Worm (Caenorhabditis elegans) whole organism, L4 larva: ENCODE results near the gene T14G8.3.

ENCODE experiments used
- F10B5.3 ChIP-seq: sonication (generic microtip); optimal IDR thresholded peaks from 2 replicates; lab custom pipeline; 2016; ENCODE audit warnings: mild to moderate bottlenecking, missing genetic modification characterization, missing compliant biosample characterization
- F37D6.2 ChIP-seq: sonication (generic microtip); optimal IDR thresholded peaks from 2 replicates; lab custom pipeline; 2016; ENCODE audit warnings: mild to moderate bottlenecking, missing genetic modification characterization, missing compliant biosample characterization
- F44E2.7 ChIP-seq: fragments of 200-800 bp; sonication (Bioruptor generic); IDR thresholded peaks from 2 replicates; pipeline ENCODE4 v2.1.2; 2022; ENCODE audit warnings: missing genetic modification characterization, missing compliant biosample characterization
- R02D3.7 ChIP-seq: fragments of 150-350 bp; sonication (generic microtip); optimal IDR thresholded peaks from 3 replicates; lab custom pipeline; 2014; ENCODE audit warnings: missing biosample characterization, missing genetic modification characterization
- Y105C5A.15 ChIP-seq: fragments of 200-800 bp; sonication (Bioruptor generic); IDR thresholded peaks from 2 replicates; pipeline ENCODE4 v1.3.6; 2022; ENCODE audit warnings: missing genetic modification characterization, missing compliant biosample characterization
- Y75B8A.6 ChIP-seq: fragments of 200-800 bp; sonication (Bioruptor generic); IDR thresholded peaks from 2 replicates; pipeline ENCODE4 v1.3.6; 2022; ENCODE audit warnings: missing genetic modification reagents, missing genetic modification characterization, missing compliant biosample characterization
- ZK337.2 ChIP-seq: fragments of 200-800 bp; sonication (Bioruptor generic); IDR thresholded peaks from 2 replicates; pipeline ENCODE4 v1.3.6; 2022; ENCODE audit warnings: missing genetic modification reagents, missing genetic modification characterization, missing compliant biosample characterization
- ZK546.5 ChIP-seq, 2 experiments: sonication (generic microtip); optimal IDR thresholded peaks; 2 replicates each; lab custom pipeline; 2017; ENCODE audit warnings: missing biosample characterization in 2 of 2, missing genetic modification characterization in 2 of 2
- aly-2 ChIP-seq: sonication (generic microtip); optimal IDR thresholded peaks from 2 replicates; lab custom pipeline; 2018; ENCODE audit warnings: missing biosample characterization, missing genetic modification characterization
- arid-1 ChIP-seq: fragments of 200-800 bp; sonication (Bioruptor generic); conservative IDR thresholded peaks from 2 replicates; pipeline ENCODE4 v1.3.6; 2022; ENCODE audit warnings: missing genetic modification reagents, missing genetic modification characterization, missing compliant biosample characterization
- ceh-20 ChIP-seq: fragments of 200-800 bp; sonication (Bioruptor generic); IDR thresholded peaks from 2 replicates; pipeline ENCODE4 v1.3.6; 2022; ENCODE audit warnings: missing genetic modification reagents, missing genetic modification characterization, missing compliant biosample characterization
- ceh-32 ChIP-seq: sonication (generic microtip); optimal IDR thresholded peaks from 2 replicates; lab custom pipeline; 2016; ENCODE audit warnings: mild to moderate bottlenecking, missing genetic modification characterization, missing compliant biosample characterization; ENCODE audit not compliant: poor library complexity
- ceh-44 ChIP-seq: fragments of 200-800 bp; sonication (Bioruptor generic); IDR thresholded peaks from 2 replicates; pipeline ENCODE4 v1.3.6; 2022; ENCODE audit warnings: missing genetic modification reagents, missing genetic modification characterization, missing compliant biosample characterization
- ces-1 ChIP-seq: fragments of 150-350 bp; sonication (generic microtip); optimal IDR thresholded peaks from 4 replicates; lab custom pipeline; 2014; ENCODE audit warnings: missing biosample characterization, missing genetic modification reagents, missing genetic modification characterization
- cey-2 ChIP-seq: sonication (generic microtip); optimal IDR thresholded peaks from 3 replicates; lab custom pipeline; 2017; ENCODE audit warnings: missing genetic modification characterization, mild to moderate bottlenecking, missing compliant biosample characterization, antibody characterized with exemption, borderline replicate concordance; ENCODE audit not compliant: insufficient read depth
- ctbp-1 ChIP-seq: fragments of 200-800 bp; sonication (Bioruptor generic); IDR thresholded peaks from 2 replicates; pipeline ENCODE4 v1.3.6; 2022; ENCODE audit warnings: missing genetic modification reagents, missing genetic modification characterization, missing compliant biosample characterization
- daf-19 ChIP-seq: fragments of 200-800 bp; sonication (Bioruptor generic); conservative IDR thresholded peaks from 2 replicates; pipeline ENCODE4 v1.3.6; 2022; ENCODE audit warnings: missing genetic modification characterization, missing compliant biosample characterization
- dmd-6 ChIP-seq: fragments of 200-800 bp; sonication (Bioruptor generic); IDR thresholded peaks from 2 replicates; pipeline ENCODE4 v1.3.6; 2022; ENCODE audit warnings: missing genetic modification reagents, missing genetic modification characterization, missing compliant biosample characterization
- dmd-8 ChIP-seq: fragments of 200-800 bp; sonication (Bioruptor generic); IDR thresholded peaks from 2 replicates; pipeline ENCODE4 v1.3.6; 2022; ENCODE audit warnings: missing genetic modification characterization, missing compliant biosample characterization
- dmd-9 ChIP-seq: fragments of 200-800 bp; sonication (Bioruptor generic); IDR thresholded peaks from 2 replicates; pipeline ENCODE4 v1.3.6; 2022; ENCODE audit warnings: missing genetic modification reagents, missing genetic modification characterization, missing compliant biosample characterization
- dve-1 ChIP-seq: sonication (generic microtip); optimal IDR thresholded peaks from 2 replicates; lab custom pipeline; 2017; ENCODE audit warnings: antibody characterized with exemption, mild to moderate bottlenecking, missing genetic modification characterization, missing compliant biosample characterization; ENCODE audit not compliant: insufficient read depth
- gei-8 ChIP-seq: fragments of 200-800 bp; sonication (Bioruptor generic); optimal IDR thresholded peaks from 2 replicates; lab custom pipeline; 2018; ENCODE audit warnings: mild to moderate bottlenecking, missing genetic modification characterization, missing compliant biosample characterization
- hlh-11 ChIP-seq: fragments of 200-800 bp; sonication (Bioruptor generic); optimal IDR thresholded peaks from 2 replicates; lab custom pipeline; 2018; ENCODE audit warnings: mild to moderate bottlenecking, missing genetic modification characterization, missing compliant biosample characterization
- hlh-30 ChIP-seq: sonication (generic microtip); optimal IDR thresholded peaks from 2 replicates; lab custom pipeline; 2017; ENCODE audit warnings: antibody characterized with exemption, mild to moderate bottlenecking, missing genetic modification characterization, missing compliant biosample characterization; ENCODE audit not compliant: insufficient read depth
- hmg-1.1 ChIP-seq: fragments of 200-800 bp; sonication (Bioruptor generic); IDR thresholded peaks from 2 replicates; pipeline ENCODE4 v1.3.6; 2022; ENCODE audit warnings: missing genetic modification reagents, missing genetic modification characterization, missing compliant biosample characterization
- lim-7 ChIP-seq: fragments of 200-800 bp; sonication (Bioruptor generic); IDR thresholded peaks from 2 replicates; pipeline ENCODE4 v1.3.6; 2022; ENCODE audit warnings: missing genetic modification characterization, missing compliant biosample characterization
- lin-1 ChIP-seq: fragments of 200-800 bp; sonication (Bioruptor generic); IDR thresholded peaks from 2 replicates; pipeline ENCODE4 v1.3.6; 2022; ENCODE audit warnings: missing genetic modification reagents, missing genetic modification characterization, missing compliant biosample characterization
- lin-13 ChIP-seq: fragments of 150-350 bp; optimal IDR thresholded peaks from 2 replicates; lab custom pipeline; 2014; ENCODE audit warnings: missing biosample characterization, missing genetic modification reagents, missing genetic modification characterization
- lin-38 ChIP-seq: fragments of 200-800 bp; sonication (Bioruptor generic); IDR thresholded peaks from 2 replicates; pipeline ENCODE4 v1.3.6; 2022; ENCODE audit warnings: missing genetic modification reagents, missing genetic modification characterization, missing compliant biosample characterization
- lin-39 ChIP-seq: fragments of 150-350 bp; optimal IDR thresholded peaks from 2 replicates; lab custom pipeline; 2014; ENCODE audit warnings: missing biosample characterization, missing genetic modification reagents, missing genetic modification characterization
- lir-3 ChIP-seq: sonication (generic microtip); optimal IDR thresholded peaks from 2 replicates; lab custom pipeline; 2016; ENCODE audit warnings: mild to moderate bottlenecking, missing genetic modification characterization, missing compliant biosample characterization
- madf-5 ChIP-seq, 2 experiments: fragments of 200-800 bp; sonication (Bioruptor generic); IDR thresholded peaks; 2 replicates each; pipeline ENCODE4 v1.3.6; 2022; ENCODE audit warnings: missing compliant biosample characterization in 2 of 2, missing genetic modification characterization in 2 of 2
- mxl-2 ChIP-seq: fragments of 200-800 bp; sonication (Bioruptor generic); conservative IDR thresholded peaks from 2 replicates; pipeline ENCODE4 v1.3.6; 2022; ENCODE audit warnings: missing genetic modification reagents, missing genetic modification characterization, missing compliant biosample characterization
- mxl-3 ChIP-seq: fragments of 200-800 bp; sonication (Bioruptor generic); optimal IDR thresholded peaks from 2 replicates; lab custom pipeline; 2018; ENCODE audit warnings: mild to moderate bottlenecking, missing genetic modification characterization, missing compliant biosample characterization
- nhr-10 ChIP-seq: fragments of 150-350 bp; optimal IDR thresholded peaks from 2 replicates; lab custom pipeline; 2014; ENCODE audit warnings: missing biosample characterization, missing genetic modification characterization
- nhr-237 ChIP-seq: sonication (generic microtip); optimal IDR thresholded peaks from 2 replicates; lab custom pipeline; 2017; ENCODE audit warnings: missing biosample characterization, missing genetic modification characterization
- nhr-42 ChIP-seq: fragments of 200-800 bp; sonication (Bioruptor generic); IDR thresholded peaks from 2 replicates; pipeline ENCODE4 v1.3.6; 2022; ENCODE audit warnings: missing genetic modification characterization, missing compliant biosample characterization
- nhr-48 ChIP-seq: sonication (generic microtip); optimal IDR thresholded peaks from 2 replicates; lab custom pipeline; 2016; ENCODE audit warnings: mild to moderate bottlenecking, missing genetic modification characterization, missing compliant biosample characterization
- nhr-6 ChIP-seq: fragments of 150-350 bp; optimal IDR thresholded peaks from 2 replicates; lab custom pipeline; 2014; ENCODE audit warnings: missing biosample characterization, missing genetic modification characterization
- nhr-76 ChIP-seq: fragments of 150-350 bp; optimal IDR thresholded peaks from 2 replicates; lab custom pipeline; 2014; ENCODE audit warnings: missing biosample characterization, missing genetic modification characterization
- nhr-77 ChIP-seq: fragments of 150-350 bp; optimal IDR thresholded peaks from 2 replicates; lab custom pipeline; 2014; ENCODE audit warnings: missing biosample characterization, missing genetic modification characterization
- php-3 ChIP-seq: fragments of 200-800 bp; sonication (Bioruptor generic); IDR thresholded peaks from 2 replicates; pipeline ENCODE4 v1.3.6; 2022; ENCODE audit warnings: missing genetic modification reagents, missing genetic modification characterization, missing compliant biosample characterization
- rbr-2 ChIP-seq: sonication (generic microtip); optimal IDR thresholded peaks from 2 replicates; lab custom pipeline; 2016; ENCODE audit warnings: missing genotype, missing genetic modification characterization, missing compliant biosample characterization
- saeg-2 ChIP-seq: fragments of 200-800 bp; sonication (Bioruptor generic); IDR thresholded peaks from 2 replicates; pipeline ENCODE4 v1.3.6; 2022; ENCODE audit warnings: missing genetic modification reagents, missing genetic modification characterization, missing compliant biosample characterization
- set-16 ChIP-seq: fragments of 200-800 bp; sonication (Bioruptor generic); IDR thresholded peaks from 2 replicates; pipeline ENCODE4 v1.3.6; 2022; ENCODE audit warnings: missing genetic modification reagents, missing genetic modification characterization, missing compliant biosample characterization
- spr-3 ChIP-seq: fragments of 200-800 bp; sonication (Bioruptor generic); optimal IDR thresholded peaks from 2 replicates; lab custom pipeline; 2018; ENCODE audit warnings: mild to moderate bottlenecking, missing genetic modification characterization, missing compliant biosample characterization
- unc-39 ChIP-seq: sonication (generic microtip); optimal IDR thresholded peaks from 2 replicates; lab custom pipeline; 2017; ENCODE audit warnings: missing biosample characterization, missing genetic modification characterization
- unc-62 ChIP-seq, 3 experiments: fragments of 150-350 bp in 1 of 3; sonication (generic microtip); optimal IDR thresholded peaks in 2 of 3; peaks in 1 of 3; 1 replicate in 1 of 3; 2 replicates in 2 of 3; lab custom pipeline; 2014 to 2017; ENCODE audit warnings: missing biosample characterization in 3 of 3, missing genetic modification characterization in 3 of 3, missing genetic modification reagents in 3 of 3, missing genotype in 1 of 3
- zfp-3 ChIP-seq: fragments of 200-800 bp; sonication (Bioruptor generic); conservative IDR thresholded peaks from 2 replicates; pipeline ENCODE4 v1.3.6; 2022; ENCODE audit warnings: missing genetic modification reagents, missing genetic modification characterization, missing compliant biosample characterization

The T14G8.3 gene

DNA sequence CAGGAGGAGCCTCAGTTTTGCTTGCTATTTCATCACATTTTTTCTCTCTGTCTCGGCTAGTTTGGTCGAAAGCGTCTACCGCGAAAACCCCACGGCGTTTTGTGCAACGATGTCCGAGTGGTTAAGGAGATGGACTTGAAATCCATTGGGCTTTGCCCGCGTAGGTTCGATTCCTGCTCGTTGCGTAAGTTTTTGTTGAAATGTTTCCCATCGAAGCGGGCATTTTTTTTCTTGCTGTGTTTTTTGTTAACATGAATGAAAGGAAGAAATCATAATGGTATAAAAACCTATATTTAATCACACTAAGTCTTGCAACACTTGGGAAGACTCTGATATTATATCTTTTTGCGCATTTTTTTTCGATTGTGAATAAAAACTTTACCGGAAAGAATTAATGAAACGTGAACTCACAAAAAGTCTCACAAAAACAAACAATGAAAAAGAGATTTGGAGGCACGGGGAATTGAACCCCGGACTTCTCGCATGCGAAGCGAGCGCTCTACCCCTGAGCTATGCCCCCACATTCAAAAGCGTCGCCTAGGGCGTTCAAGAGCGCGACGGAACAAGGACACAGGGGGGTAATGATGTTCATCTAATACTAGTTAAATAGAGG lies 28.9 kb downstream of the T14G8.3 start (continued):
- TF ChIP-seq zfp-3 (GFP tag; lab: Robert Waterston, UW) (peak; percentile 61), nhr-10 (no peak), nhr-42 (GFP tag; lab: Robert Waterston, UW) (peak; percentile 74; the same call in 1 of the 2 replicates), set-16 (0 out of 2 replicates have a peak, but pooled peaks have one; percentile 20), nhr-48 (tag; lab: Kevin White, UChicago) (peak; percentile 74), R02D3.7 (tag; lab: Kevin White, UChicago) (no peak), ZK546.5 (tag; optimal IDR thresholded peaks at IDR 0.05; lab: Kevin White, UChicago) (no peak), lin-13 (GFP tag; lab: Kevin White, UChicago) (no peak), ctbp-1 (GFP tag; lab: Robert Waterston, UW) (peak; percentile 71), lin-1 (GFP tag; lab: Robert Waterston, UW) (peak; percentile 63), lir-3 (peak; percentile 47), nhr-76 (tag; lab: Kevin White, UChicago) (no peak), rbr-2 (tag; lab: Kevin White, UChicago) (peak; percentile 78), saeg-2 (peak; percentile 86), hlh-30 (tag; lab: Kevin White, UChicago) (peak; percentile 71), nhr-77 (tag; lab: Kevin White, UChicago) (peak; percentile 53), daf-19 (GFP tag; lab: Robert Waterston, UW) (peak; percentile 91), Y75B8A.6 (GFP tag; lab: Robert Waterston, UW) (no peak), lin-39 (tag; lab: Kevin White, UChicago) (no peak), spr-3 (GFP tag; lab: Kevin White, UChicago) (peak; percentile 61), mxl-3 (GFP tag; lab: Kevin White, UChicago) (peak; percentile 51), gei-8 (GFP tag; lab: Kevin White, UChicago) (peak; percentile 33), php-3 (GFP tag; lab: Robert Waterston, UW) (peak; percentile 56; the same call in 1 of the 2 replicates), madf-5 (GFP tag; IDR thresholded peaks at IDR 0.05; lab: Robert Waterston, UW) (peak; percentile 46 to 79; a peak in 3 of 4 replicates), dmd-6 (GFP tag; lab: Robert Waterston, UW) (peak; percentile 57), hlh-11 (tag; lab: Kevin White, UChicago) (peak; percentile 28), aly-2 (tag; lab: Kevin White, UChicago) (no peak), hmg-1.1 (peak; percentile 77), Y105C5A.15 (GFP tag; lab: Robert Waterston, UW) (no peak), mxl-2 (peak; percentile 37; the same call in 1 of the 2 replicates), lim-7 (peak; percentile 83), unc-62 (GFP tag; optimal IDR thresholded peaks at IDR 0.05 in 1 of 2; lab: Kevin White, UChicago) (peak in 1 of 2 experiments; percentile 83), unc-62 (tag; optimal IDR thresholded peaks at IDR 0.05; lab: Kevin White, UChicago) (no peak), lin-38 (GFP tag; lab: Robert Waterston, UW) (peak; percentile 63), nhr-237 (tag; lab: Kevin White, UChicago) (no peak), ceh-20 (GFP tag; lab: Robert Waterston, UW) (peak; percentile 59; the same call in 1 of the 2 replicates), ceh-44 (GFP tag; lab: Robert Waterston, UW) (peak; percentile 59), F10B5.3 (tag; lab: Kevin White, UChicago) (peak; percentile 57), ces-1 (peak; percentile 26), F44E2.7 (GFP tag; lab: Robert Waterston, UW) (peak; percentile 74; the same call in 1 of the 2 replicates), dmd-8 (GFP tag; lab: Robert Waterston, UW) (peak; percentile 72; the same call in 1 of the 2 replicates), arid-1 (GFP tag; lab: Robert Waterston, UW) (peak; percentile 90), dmd-9 (GFP tag; lab: Robert Waterston, UW) (peak; percentile 79), dve-1 (tag; lab: Kevin White, UChicago) (peak; percentile 77), cey-2 (no peak), nhr-6 (tag; lab: Kevin White, UChicago) (no peak), F37D6.2 (tag; lab: Kevin White, UChicago) (peak; percentile 50), unc-39 (tag; lab: Kevin White, UChicago) (no peak), ceh-32 (tag; lab: Kevin White, UChicago) (peak; percentile 10), ZK337.2 (peak; percentile 57; the same call in 1 of the 2 replicates)
